Worm (Caenorhabditis elegans): Measurements from ENCODE around the gene R08C7.8.

The R08C7.8 gene

ce11 chrIV:4434441-4435084 lies at the start of gene R08C7.8, which contains the start of gene R08C7.4:
TSS of gene R08C7.8 (minus strand) at chrIV:4434541.
TSS of gene R08C7.4 (plus strand) at chrIV:4435034.
- TF ChIP-seq blmp-1 (tag; optimal IDR thresholded peaks at IDR 0.05) = no peak
- TF ChIP-seq C04F5.9 (tag; optimal IDR thresholded peaks at IDR 0.05) = no peak
- no peak for TF ChIP-seq C16A3.4 (tag; optimal IDR thresholded peaks at IDR 0.05)
- TF ChIP-seq vab-15 (tag; optimal IDR thresholded peaks at IDR 0.05) = no peak
- TF ChIP-seq snu-23 (GFP tag; optimal IDR thresholded peaks at IDR 0.05) = no peak
- TF ChIP-seq lin-14 (GFP tag; optimal IDR thresholded peaks at IDR 0.05) = no peak
- TF ChIP-seq fos-1 (tag; optimal IDR thresholded peaks at IDR 0.05) = no peak
- TF ChIP-seq hpl-2 (GFP tag; optimal IDR thresholded peaks at IDR 0.05) = no peak
- TF ChIP-seq efl-3 (GFP tag; optimal IDR thresholded peaks at IDR 0.05) = no peak
- no peak for TF ChIP-seq sptf-1 (tag; optimal IDR thresholded peaks at IDR 0.05)
- TF ChIP-seq egl-27 (tag; optimal IDR thresholded peaks at IDR 0.05) = no peak
- TF ChIP-seq lsy-2 (tag; optimal IDR thresholded peaks at IDR 0.05) = no peak
- TF ChIP-seq egl-13 (tag; optimal IDR thresholded peaks at IDR 0.05) = no peak
- TF ChIP-seq nhr-76 (tag; optimal IDR thresholded peaks at IDR 0.05) = no peak
- no peak for TF ChIP-seq zip-4 (GFP tag; optimal IDR thresholded peaks at IDR 0.05)

DNA sequence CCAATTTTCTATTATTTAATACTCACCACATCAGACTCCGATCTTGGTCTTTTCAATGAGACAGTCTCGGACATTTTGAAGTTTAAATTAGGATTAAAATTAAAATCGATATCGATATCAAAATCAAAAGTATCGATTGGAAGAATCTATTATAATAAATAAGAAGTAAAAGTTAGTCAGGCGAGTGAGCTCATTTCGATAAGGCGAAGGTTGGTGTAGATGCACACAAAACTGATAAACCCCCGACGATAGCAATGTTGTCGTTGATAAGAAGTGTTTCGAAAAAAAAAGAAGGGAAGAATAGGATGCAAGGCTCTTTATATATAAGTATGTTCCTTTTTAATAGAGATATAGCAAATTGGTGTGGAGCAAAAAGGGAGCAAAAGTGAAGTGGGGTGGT lies 48.2 kb upstream of the R08C7.8 start, which contains the start of gene M01H9.4:
M01H9.4 (minus strand) TSS at position 379 of the 400 bp plus-strand sequence.
- peak; percentile 17 for TF ChIP-seq nhr-71 (tag; optimal IDR thresholded peaks at IDR 0.05)
- peak; percentile 39 for TF ChIP-seq tlp-1 (tag; optimal IDR thresholded peaks at IDR 0.05)
- TF ChIP-seq pqm-1 (tag; optimal IDR thresholded peaks at IDR 0.05) = peak; percentile 71
- TF ChIP-seq lin-35 (GFP tag; optimal IDR thresholded peaks at IDR 0.05) = peak in 1 of 2 experiments; percentile 6
- peak; percentile 2 for TF ChIP-seq jun-1 (tag; optimal IDR thresholded peaks at IDR 0.05)
- TF ChIP-seq elt-2 (tag; optimal IDR thresholded peaks at IDR 0.05) = peak; percentile 92
- no peak for TF ChIP-seq ceh-8 (GFP tag; optimal IDR thresholded peaks at IDR 0.05)
- no peak for TF ChIP-seq lin-14 (GFP tag; optimal IDR thresholded peaks at IDR 0.05)
- TF ChIP-seq nhr-90 (tag; optimal IDR thresholded peaks at IDR 0.05; ENCODE audit: poor library complexity) = peak; percentile 9

DNA sequence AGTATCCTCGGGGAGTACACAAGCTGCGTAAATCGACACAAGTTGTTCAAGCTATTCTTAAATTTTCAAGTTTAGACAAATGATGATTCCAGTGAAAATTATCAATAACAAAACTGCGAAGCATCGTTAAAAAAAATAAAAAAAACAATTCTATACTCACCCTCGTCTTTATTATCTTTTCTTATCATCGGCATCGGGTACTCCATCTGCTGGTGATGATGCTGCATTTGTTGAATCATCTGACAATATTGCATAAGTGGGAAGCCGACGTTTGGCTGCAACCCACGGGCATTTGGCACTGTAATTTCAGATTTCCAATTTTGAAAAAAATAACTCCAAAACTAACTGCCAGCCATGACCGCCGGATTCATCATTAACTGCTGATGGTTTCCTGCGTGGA lies 47.0 kb upstream of the R08C7.8 start:
- TF ChIP-seq ces-1 (GFP tag; optimal IDR thresholded peaks at IDR 0.05) (no peak), elt-2 (tag; optimal IDR thresholded peaks at IDR 0.05) (peak; percentile 26)

ce11 chrIV:4480027-4480426 lies 45.7 kb upstream of the R08C7.8 start, which contains the start of gene M01H9.10:
TSS of gene M01H9.10 (minus strand) at chrIV:4480127.
- TF ChIP-seq tlp-1 (tag; optimal IDR thresholded peaks at IDR 0.05) (no peak), zag-1 (tag; optimal IDR thresholded peaks at IDR 0.05) (no peak), lin-39 (tag; optimal IDR thresholded peaks at IDR 0.05) (no peak), ces-1 (GFP tag; optimal IDR thresholded peaks at IDR 0.05) (no peak), vab-15 (tag; optimal IDR thresholded peaks at IDR 0.05) (no peak), nhr-77 (tag; optimal IDR thresholded peaks at IDR 0.05) (no peak), efl-3 (GFP tag; optimal IDR thresholded peaks at IDR 0.05) (no peak), hpl-2 (GFP tag; optimal IDR thresholded peaks at IDR 0.05) (no peak), hlh-4 (tag; optimal IDR thresholded peaks at IDR 0.05) (no peak), ceh-90 (tag; optimal IDR thresholded peaks at IDR 0.05) (no peak)

ce11 chrIV:4478612-4479011 lies 44.3 kb upstream of the R08C7.8 start:
- TF ChIP-seq nhr-19 (GFP tag; conservative IDR thresholded peaks at IDR 0.05) (peak; percentile 77), rnt-1 (tag; optimal IDR thresholded peaks at IDR 0.05) (no peak), snu-23 (GFP tag; optimal IDR thresholded peaks at IDR 0.05) (peak; percentile 7), unc-62 (GFP tag; optimal IDR thresholded peaks at IDR 0.05) (no peak), nhr-20 (tag; optimal IDR thresholded peaks at IDR 0.05) (peak; percentile 46), lin-14 (GFP tag; optimal IDR thresholded peaks at IDR 0.05) (peak; percentile 20), efl-1 (optimal IDR thresholded peaks at IDR 0.05) (no peak), efl-1 (GFP tag; optimal IDR thresholded peaks at IDR 0.05 in 1 of 2) (peak in 1 of 2 experiments; percentile 25), nhr-71 (tag; optimal IDR thresholded peaks at IDR 0.05) (peak; percentile 9), nhr-85 (tag) (peak; percentile 45)

Data from whole organism, L1 larva.